Worm (Caenorhabditis elegans) whole organism, L4/young adult: ENCODE results near the gene abch-1.

Source experiments
- W03F9.2 ChIP-seq: fragments of 150-350 bp; optimal IDR thresholded peaks from 2 replicates; lab custom pipeline; 2014; ENCODE audit warnings: missing biosample characterization, missing genetic modification characterization
- dao-5 ChIP-seq: sonication (generic microtip); optimal IDR thresholded peaks from 2 replicates; lab custom pipeline; 2016; ENCODE audit warnings: missing genotype, missing genetic modification characterization, moderate library complexity, missing compliant biosample characterization
- him-1 ChIP-seq: sonication (generic microtip); optimal IDR thresholded peaks from 2 replicates; lab custom pipeline; 2016; ENCODE audit warnings: missing genotype, missing genetic modification reagents, missing genetic modification characterization, missing compliant biosample characterization

DNA sequence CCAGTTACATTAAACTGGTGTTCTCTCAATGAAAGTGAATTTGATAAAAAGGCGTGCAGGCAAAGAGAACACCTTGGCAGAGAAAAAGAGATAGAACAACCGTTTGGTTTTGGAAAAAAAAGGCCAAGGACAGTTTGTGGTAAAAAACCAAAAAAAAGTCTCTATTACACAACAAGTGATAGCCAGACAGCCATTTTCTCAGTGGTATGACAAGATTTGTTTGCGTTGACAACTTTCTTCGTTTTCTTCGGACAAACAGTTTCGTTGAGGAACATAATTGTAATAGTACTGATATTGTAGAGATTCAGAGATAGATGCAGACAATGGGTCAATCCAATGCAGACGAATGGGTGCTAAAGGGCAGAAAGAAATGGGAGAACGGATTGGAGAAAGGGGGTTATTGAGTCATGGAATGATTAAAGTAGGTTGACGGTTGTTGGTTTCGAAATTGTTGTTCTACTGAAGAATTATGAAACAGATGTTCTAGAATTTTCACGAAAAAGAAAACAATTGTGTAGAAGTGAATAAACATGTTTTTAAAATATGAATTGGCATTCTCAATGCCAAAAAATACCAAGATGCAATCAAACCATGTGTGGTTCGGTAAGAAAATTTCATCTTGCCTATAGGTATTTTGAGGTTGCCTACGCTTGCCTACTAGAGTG lies 30.9 kb upstream of the abch-1 start:
- TF ChIP-seq him-1 (no peak), W03F9.2 (tag; lab: Kevin White, UChicago) (no peak), dao-5 (tag; lab: Kevin White, UChicago) (no peak)
